Worm (Caenorhabditis elegans): ENCODE measurements around the gene vps-24.

Gene vps-24

DNA sequence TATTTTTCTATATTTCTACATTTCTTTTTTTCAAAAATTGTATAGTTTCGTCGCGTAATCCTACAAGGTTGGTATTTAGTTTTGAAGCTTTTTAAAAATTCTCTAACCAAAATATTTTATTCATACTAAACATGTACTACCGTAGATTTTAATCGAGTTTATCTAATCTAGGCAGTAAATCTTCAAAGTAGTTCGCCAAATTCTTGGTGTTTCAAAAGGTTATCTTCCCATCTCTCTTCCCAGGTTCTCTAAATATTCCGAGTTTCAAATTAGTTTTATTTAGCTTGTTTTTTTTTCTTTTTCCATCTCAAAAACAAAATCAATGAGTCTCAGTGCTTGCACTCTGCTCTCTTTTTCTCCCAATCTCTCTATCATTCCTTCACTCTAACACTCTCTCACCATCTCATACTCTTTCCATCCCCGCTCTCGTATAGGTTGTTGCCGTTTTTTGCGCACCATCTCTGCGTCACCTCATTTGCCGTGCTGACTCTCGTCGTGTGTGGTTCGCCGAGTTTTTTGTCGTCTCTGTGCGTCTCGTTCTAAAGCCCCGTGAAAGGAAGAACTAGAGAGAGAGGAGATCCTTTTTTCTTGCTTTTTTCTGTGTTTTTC lies 23.3 kb downstream of the vps-24 start:
- TF ChIP-seq hlh-13 (GFP tag; optimal IDR thresholded peaks at IDR 0.05) (no peak), ets-4 (tag; optimal IDR thresholded peaks at IDR 0.05) (peak; percentile 20), F13H6.1 (tag; optimal IDR thresholded peaks at IDR 0.05) (peak; percentile 25), tbx-2 (tag; optimal IDR thresholded peaks at IDR 0.05) (peak; percentile 54), odd-2 (tag; optimal IDR thresholded peaks at IDR 0.05) (no peak), ceh-45 (GFP tag; IDR thresholded peaks at IDR 0.05) (no peak), ceh-34 (tag; optimal IDR thresholded peaks at IDR 0.05) (peak; percentile 27), nfya-1 (tag; optimal IDR thresholded peaks at IDR 0.05) (peak; percentile 69), ceh-31 (tag; optimal IDR thresholded peaks at IDR 0.05) (peak; percentile 79), ama-1 (optimal IDR thresholded peaks at IDR 0.05) (no peak), ztf-16 (tag; optimal IDR thresholded peaks at IDR 0.05) (no peak), ceh-14 (tag; optimal IDR thresholded peaks at IDR 0.05) (peak; percentile 31), sdc-2 (tag; optimal IDR thresholded peaks at IDR 0.05) (no peak), C08G9.2 (tag; optimal IDR thresholded peaks at IDR 0.05) (peak; percentile 24), madf-2 (tag; optimal IDR thresholded peaks at IDR 0.05) (peak; percentile 36), unc-42 (tag; optimal IDR thresholded peaks at IDR 0.05) (peak; percentile 80), hlh-6 (tag; optimal IDR thresholded peaks at IDR 0.05) (peak; percentile 16), sox-4 (tag; optimal IDR thresholded peaks at IDR 0.05) (peak; percentile 47), ceh-18 (tag; optimal IDR thresholded peaks at IDR 0.05) (peak; percentile 47), ceh-48 (tag; optimal IDR thresholded peaks at IDR 0.05) (peak; percentile 55)

DNA sequence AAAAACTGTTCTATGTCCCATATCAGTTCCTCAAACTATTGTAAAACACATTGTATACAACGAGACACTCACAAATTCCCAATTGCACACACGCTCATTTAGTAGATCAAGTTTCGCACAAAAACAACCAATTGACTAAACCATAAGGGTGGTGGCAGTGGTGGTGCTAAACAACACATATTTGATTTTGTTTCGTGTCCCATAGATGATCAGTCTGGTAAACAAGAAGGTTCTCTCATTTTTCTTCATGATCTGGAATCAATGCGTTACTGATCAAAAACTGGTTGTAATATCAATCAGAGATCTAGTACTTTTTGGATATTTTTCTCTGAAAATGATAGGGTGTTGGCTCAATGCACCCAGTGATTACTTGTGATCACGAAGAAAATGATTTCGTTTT lies 24.8 kb downstream of the vps-24 start:
- TF ChIP-seq eyg-1 (tag; optimal IDR thresholded peaks at IDR 0.05) (no peak), hlh-15 (tag; optimal IDR thresholded peaks at IDR 0.05) (no peak), ets-4 (tag; optimal IDR thresholded peaks at IDR 0.05) (no peak), tbx-7 (tag; optimal IDR thresholded peaks at IDR 0.05) (no peak), hlh-6 (tag; optimal IDR thresholded peaks at IDR 0.05) (no peak), dmd-4 (tag; optimal IDR thresholded peaks at IDR 0.05; ENCODE audit: borderline replicate concordance) (no peak), K02D7.2 (tag; optimal IDR thresholded peaks at IDR 0.05) (no peak), nfya-1 (tag; optimal IDR thresholded peaks at IDR 0.05) (no peak), pha-4 (tag; optimal IDR thresholded peaks at IDR 0.05) (no peak), ceh-2 (tag; optimal IDR thresholded peaks at IDR 0.05) (no peak), ceh-48 (tag; optimal IDR thresholded peaks at IDR 0.05) (no peak), ama-1 (optimal IDR thresholded peaks at IDR 0.05) (no peak), unc-86 (tag; optimal IDR thresholded peaks at IDR 0.05) (no peak)

- TF ChIP-seq lin-11 (tag; optimal IDR thresholded peaks at IDR 0.05), result no peak
- no peak for TF ChIP-seq che-1 (tag; optimal IDR thresholded peaks at IDR 0.05)
- TF ChIP-seq elt-2 (tag; optimal IDR thresholded peaks at IDR 0.05), result peak; percentile 93
Measured at ce11 chrII:5019389-5020108, 25.8 kb downstream of the vps-24 start.

DNA sequence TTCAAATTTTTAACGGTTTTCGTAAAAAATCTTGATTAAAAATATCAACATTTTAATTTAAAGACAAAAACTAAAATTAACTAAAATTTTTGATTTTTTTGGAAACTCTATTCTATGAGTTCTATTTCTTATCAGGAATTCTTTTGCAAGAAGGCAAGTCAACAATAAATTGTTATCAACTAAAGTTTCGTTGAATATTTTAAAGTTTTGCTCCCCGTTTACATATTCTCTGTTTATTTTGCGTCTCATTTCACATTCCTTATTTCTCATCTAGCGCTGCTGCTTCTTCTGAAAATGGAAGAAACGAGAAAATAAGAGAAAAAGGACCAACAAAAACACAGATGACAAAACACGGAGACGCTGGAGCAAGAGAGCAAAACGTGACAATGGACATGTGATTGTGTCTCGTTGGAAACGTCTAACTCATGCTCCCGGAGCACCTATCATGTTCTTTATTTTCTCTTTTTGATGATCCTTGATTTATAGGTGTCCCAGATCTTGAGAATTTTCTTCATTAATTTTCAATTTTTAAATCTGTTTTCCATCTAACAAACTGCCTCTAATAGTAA lies 26.8 kb downstream of the vps-24 start:
- TF ChIP-seq fkh-10 (GFP tag; optimal IDR thresholded peaks at IDR 0.05) (no peak), elt-2 (tag; optimal IDR thresholded peaks at IDR 0.05) (peak; percentile 74)

ce11 chrII:5021518-5021917 lies 27.7 kb downstream of the vps-24 start:
- no peak for TF ChIP-seq unc-55 (GFP tag; optimal IDR thresholded peaks at IDR 0.05)
- no peak for TF ChIP-seq pqm-1 (tag; optimal IDR thresholded peaks at IDR 0.05)
- no peak for TF ChIP-seq ceh-14 (tag; optimal IDR thresholded peaks at IDR 0.05)
- no peak for TF ChIP-seq syd-9 (tag; optimal IDR thresholded peaks at IDR 0.05)
- no peak for TF ChIP-seq fax-1 (tag; optimal IDR thresholded peaks at IDR 0.05)
- TF ChIP-seq npax-4 (tag; optimal IDR thresholded peaks at IDR 0.05), result no peak
- no peak for TF ChIP-seq ceh-45 (GFP tag; IDR thresholded peaks at IDR 0.05)
- TF ChIP-seq pha-4 (tag; optimal IDR thresholded peaks at IDR 0.05), result no peak
- no peak for TF ChIP-seq elt-4 (tag; optimal IDR thresholded peaks at IDR 0.05)
- no peak for TF ChIP-seq ceh-2 (tag; optimal IDR thresholded peaks at IDR 0.05)
- no peak for TF ChIP-seq sox-4 (tag; optimal IDR thresholded peaks at IDR 0.05)
- TF ChIP-seq ceh-31 (tag; optimal IDR thresholded peaks at IDR 0.05), result no peak
- no peak for TF ChIP-seq ceh-9 (tag; optimal IDR thresholded peaks at IDR 0.05)
- no peak for TF ChIP-seq dve-1 (tag; optimal IDR thresholded peaks at IDR 0.05)
- TF ChIP-seq ceh-34 (tag; optimal IDR thresholded peaks at IDR 0.05), result no peak
